Fruit fly (Drosophila melanogaster) whole organism, embryonic: ENCODE measurements around the gene CG9932.

ENCODE experiments used
- Abd-B ChIP-seq: fragments of 200-800 bp; sonication (Bioruptor generic); optimal IDR thresholded peaks from 2 replicates; lab custom pipeline; 2018; ENCODE audit warnings: missing biosample characterization, mild to moderate bottlenecking, missing genetic modification characterization, moderate library complexity
- Asciz ChIP-seq: fragments of 200-800 bp; sonication (Bioruptor generic); optimal IDR thresholded peaks from 2 replicates; lab custom pipeline; 2017; ENCODE audit warnings: missing biosample characterization, mild to moderate bottlenecking, missing genetic modification characterization, missing genetic modification reagents
- B-H1 ChIP-seq: fragments of 200-800 bp; sonication (Bioruptor generic); IDR thresholded peaks from 3 replicates; pipeline ENCODE4 v1.3.6; 2022; ENCODE audit warnings: missing biosample characterization, missing genetic modification characterization
- Bgb ChIP-seq: fragments of 200-800 bp; sonication (Bioruptor generic); IDR thresholded peaks from 2 replicates; pipeline ENCODE4 v1.3.6; 2022; ENCODE audit warnings: missing biosample characterization, missing genetic modification characterization; ENCODE audit not compliant: partially characterized antibody
- CG10147 ChIP-seq: fragments of 200-800 bp; sonication (Bioruptor generic); optimal IDR thresholded peaks from 2 replicates; lab custom pipeline; 2019; ENCODE audit warnings: missing biosample characterization, mild to moderate bottlenecking, missing genetic modification characterization, moderate library complexity
- CG10462 ChIP-seq: fragments of 200-800 bp; sonication (Bioruptor generic); optimal IDR thresholded peaks from 2 replicates; lab custom pipeline; 2016; ENCODE audit warnings: missing biosample characterization, missing genetic modification characterization
- CG11247 ChIP-seq: fragments of 200-800 bp; sonication (Bioruptor generic); IDR thresholded peaks from 2 replicates; pipeline ENCODE4 v1.3.6; 2022; ENCODE audit warnings: missing biosample characterization, missing genetic modification characterization
- CG14667 ChIP-seq: fragments of 200-800 bp; sonication (Bioruptor generic); IDR thresholded peaks from 2 replicates; pipeline ENCODE4 v1.3.6; 2022; ENCODE audit warnings: missing biosample characterization, missing genetic modification characterization
- CG14710 ChIP-seq: fragments of 200-800 bp; sonication (Bioruptor generic); optimal IDR thresholded peaks from 3 replicates; lab custom pipeline; 2019; ENCODE audit warnings: missing biosample characterization, mild to moderate bottlenecking, missing genetic modification characterization, moderate library complexity
- CG17612 ChIP-seq: fragments of 200-800 bp; sonication (Bioruptor generic); IDR thresholded peaks from 2 replicates; pipeline ENCODE4 v1.3.6; 2022; ENCODE audit warnings: missing biosample characterization, missing genetic modification characterization
- CG18476 ChIP-seq: fragments of 200-800 bp; sonication (Bioruptor generic); optimal IDR thresholded peaks from 2 replicates; lab custom pipeline; 2016; ENCODE audit warnings: missing biosample characterization, mild to moderate bottlenecking, missing genetic modification characterization
- CG2120 ChIP-seq: fragments of 200-800 bp; sonication (Bioruptor generic); optimal IDR thresholded peaks from 3 replicates; lab custom pipeline; 2016; ENCODE audit warnings: missing biosample characterization, missing genetic modification characterization
- CG3065 ChIP-seq: fragments of 200-800 bp; sonication (Bioruptor generic); optimal IDR thresholded peaks from 2 replicates; lab custom pipeline; 2016; ENCODE audit warnings: missing biosample characterization, missing genetic modification characterization
- CG31441 ChIP-seq: fragments of 200-800 bp; sonication (Bioruptor generic); IDR thresholded peaks from 2 replicates; pipeline ENCODE4 v1.3.6; 2022; ENCODE audit warnings: missing biosample characterization, missing genetic modification characterization
- CG3847 ChIP-seq: fragments of 200-800 bp; sonication (Bioruptor generic); IDR thresholded peaks from 2 replicates; pipeline ENCODE4 v1.3.6; 2022; ENCODE audit warnings: missing biosample characterization, missing genetic modification characterization
- CG3995 ChIP-seq: fragments of 200-800 bp; sonication (Bioruptor generic); optimal IDR thresholded peaks from 3 replicates; lab custom pipeline; 2016; ENCODE audit warnings: missing biosample characterization, missing genetic modification characterization
- CG4282 ChIP-seq: fragments of 200-800 bp; sonication (Bioruptor generic); optimal IDR thresholded peaks from 2 replicates; lab custom pipeline; 2016; ENCODE audit warnings: missing biosample characterization, missing genetic modification characterization
- CG6683 ChIP-seq: fragments of 200-800 bp; sonication (Bioruptor generic); optimal IDR thresholded peaks from 2 replicates; lab custom pipeline; 2017; ENCODE audit warnings: missing biosample characterization, mild to moderate bottlenecking, missing genetic modification characterization, missing genetic modification reagents
- CG8478 ChIP-seq: fragments of >200 bp; optimal IDR thresholded peaks from 2 replicates; lab custom pipeline; 2018
- CG9215 ChIP-seq: fragments of 200-800 bp; sonication (Bioruptor generic); IDR thresholded peaks from 2 replicates; pipeline ENCODE4 v1.3.6; 2022; ENCODE audit warnings: missing biosample characterization, missing genetic modification characterization
- CG9609 ChIP-seq: fragments of 200-800 bp; sonication (Bioruptor generic); optimal IDR thresholded peaks from 3 replicates; lab custom pipeline; 2016; ENCODE audit warnings: missing biosample characterization, missing genetic modification characterization
- CG9797 ChIP-seq: fragments of 200-800 bp; sonication (Bioruptor generic); optimal IDR thresholded peaks from 3 replicates; lab custom pipeline; 2018; ENCODE audit warnings: missing biosample characterization, mild to moderate bottlenecking, missing genetic modification characterization
- CHES-1-like ChIP-seq: fragments of 200-800 bp; sonication (Bioruptor generic); optimal IDR thresholded peaks from 2 replicates; lab custom pipeline; 2016; ENCODE audit warnings: missing biosample characterization, missing genetic modification characterization
- E2f1 ChIP-seq: fragments of 200-800 bp; sonication (Bioruptor generic); IDR thresholded peaks from 2 replicates; pipeline ENCODE4 v1.3.6; 2022; ENCODE audit warnings: missing biosample characterization, missing genetic modification characterization
- Ets65A ChIP-seq: fragments of 200-800 bp; sonication (Bioruptor generic); peaks from one replicate; lab custom pipeline; 2016; ENCODE audit warnings: missing biosample characterization, missing genetic modification characterization
- GATAe ChIP-seq: fragments of 200-800 bp; sonication (Bioruptor generic); conservative IDR thresholded peaks from 2 replicates; pipeline ENCODE4 v1.3.6; 2022; ENCODE audit warnings: missing biosample characterization, missing genetic modification characterization
- HLH3B ChIP-seq: fragments of 200-800 bp; sonication (Bioruptor generic); IDR thresholded peaks from 2 replicates; pipeline ENCODE4 v1.3.6; 2022; ENCODE audit warnings: missing biosample characterization, missing genetic modification characterization
- Hr51 ChIP-seq, 2 experiments: fragments of 200-800 bp; sonication (Bioruptor generic); optimal IDR thresholded peaks; 2 replicates in 1 of 2; 3 replicates in 1 of 2; lab custom pipeline; 2016 to 2018; ENCODE audit warnings: missing biosample characterization in 2 of 2, missing genetic modification characterization in 2 of 2, mild to moderate bottlenecking in 1 of 2, moderate library complexity in 1 of 2
- Opbp ChIP-seq: fragments of 200-800 bp; sonication (Bioruptor generic); IDR thresholded peaks from 3 replicates; pipeline ENCODE4 v1.3.6; 2022; ENCODE audit warnings: missing biosample characterization, missing genetic modification characterization; ENCODE audit not compliant: partially characterized antibody
- Ptx1 ChIP-seq: fragments of 200-800 bp; sonication (Bioruptor generic); IDR thresholded peaks from 2 replicates; pipeline ENCODE4 v1.3.6; 2022; ENCODE audit warnings: missing biosample characterization, missing genetic modification characterization
- Ravus ChIP-seq: fragments of 200-800 bp; sonication (Bioruptor generic); IDR thresholded peaks from 2 replicates; pipeline ENCODE4 v1.3.6; 2022; ENCODE audit warnings: missing biosample characterization, missing genetic modification characterization
- Taf1 ChIP-seq: fragments of 200-800 bp; sonication (Bioruptor generic); IDR thresholded peaks from 2 replicates; pipeline ENCODE4 v1.3.6; 2022; ENCODE audit warnings: missing biosample characterization, missing genetic modification characterization
- Xrp1 ChIP-seq: fragments of 200-800 bp; sonication (Bioruptor generic); IDR thresholded peaks from 2 replicates; pipeline ENCODE4 v1.3.6; 2022; ENCODE audit warnings: missing biosample characterization, missing genetic modification characterization
- ase ChIP-seq: fragments of 200-800 bp; sonication (Bioruptor generic); IDR thresholded peaks from 3 replicates; pipeline ENCODE4 v1.3.6; 2022; ENCODE audit warnings: missing biosample characterization, missing genetic modification characterization
- ash1 ChIP-seq: fragments of 200-800 bp; sonication (Bioruptor generic); optimal IDR thresholded peaks from 2 replicates; lab custom pipeline; 2018; ENCODE audit warnings: missing biosample characterization, mild to moderate bottlenecking, missing genetic modification characterization
- bab2 ChIP-seq: fragments of 200-800 bp; sonication (Bioruptor generic); optimal IDR thresholded peaks from 2 replicates; lab custom pipeline; 2016; ENCODE audit warnings: missing biosample characterization, missing genetic modification characterization
- chn ChIP-seq: fragments of 200-800 bp; sonication (Bioruptor generic); optimal IDR thresholded peaks from 2 replicates; lab custom pipeline; 2016; ENCODE audit warnings: missing biosample characterization, missing genetic modification characterization
- en ChIP-seq: fragments of 200-800 bp; sonication (Bioruptor generic); optimal IDR thresholded peaks from 2 replicates; lab custom pipeline; 2016; ENCODE audit warnings: missing biosample characterization, missing genetic modification characterization
- fru ChIP-seq: fragments of >200 bp; optimal IDR thresholded peaks from 2 replicates; lab custom pipeline; 2017
- grau ChIP-seq: fragments of 200-800 bp; optimal IDR thresholded peaks from 3 replicates; lab custom pipeline; 2019; ENCODE audit warnings: missing biosample characterization, mild to moderate bottlenecking, missing genetic modification characterization, moderate library complexity
- hth ChIP-seq: fragments of >200 bp; optimal IDR thresholded peaks from 2 replicates; lab custom pipeline; 2017; ENCODE audit warnings: inconsistent platforms
- jigr1 ChIP-seq: fragments of 200-800 bp; sonication (Bioruptor generic); IDR thresholded peaks from 3 replicates; pipeline ENCODE4 v1.3.6; 2022; ENCODE audit warnings: missing biosample characterization, missing genetic modification characterization
- lola ChIP-seq, 3 experiments: fragments of >200 bp in 2 of 3; fragments of 200-800 bp in 1 of 3; sonication (Bioruptor generic) in 1 of 3; optimal IDR thresholded peaks; 2 replicates each; lab custom pipeline; 2017 to 2019; ENCODE audit warnings: missing biosample characterization in 3 of 3, missing genetic modification characterization in 3 of 3, mild to moderate bottlenecking in 1 of 3, moderate library complexity in 1 of 3
- otp ChIP-seq: fragments of 200-800 bp; sonication (Bioruptor generic); IDR thresholded peaks from 3 replicates; pipeline ENCODE4, ENCODE4 v1.3.6; 2022; ENCODE audit warnings: missing biosample characterization, missing genetic modification characterization
- pita ChIP-seq: fragments of 200-800 bp; sonication (Bioruptor generic); optimal IDR thresholded peaks from 2 replicates; lab custom pipeline; 2017; ENCODE audit warnings: missing biosample characterization, mild to moderate bottlenecking, missing genetic modification characterization
- sna ChIP-seq: fragments of 200-800 bp; sonication (Bioruptor generic); IDR thresholded peaks from 2 replicates; pipeline ENCODE4 v1.3.6; 2022; ENCODE audit warnings: missing biosample characterization, missing genetic modification characterization; ENCODE audit not compliant: partially characterized antibody
- tio ChIP-seq: fragments of 200-800 bp; sonication (Bioruptor generic); optimal IDR thresholded peaks from 2 replicates; lab custom pipeline; 2017; ENCODE audit warnings: missing biosample characterization, missing genetic modification characterization, inconsistent platforms
- tup ChIP-seq: fragments of 200-800 bp; sonication (Bioruptor generic); optimal IDR thresholded peaks from 2 replicates; lab custom pipeline; 2016; ENCODE audit warnings: missing biosample characterization, mild to moderate bottlenecking, missing genetic modification characterization, moderate library complexity
- wdn ChIP-seq: fragments of 200-800 bp; sonication (Bioruptor generic); IDR thresholded peaks from 2 replicates; pipeline ENCODE4 v1.3.6; 2022; ENCODE audit warnings: missing biosample characterization, missing genetic modification characterization
- zfh2 ChIP-seq: fragments of 200-800 bp; sonication (Bioruptor generic); optimal IDR thresholded peaks from 2 replicates; lab custom pipeline; 2016; ENCODE audit warnings: missing biosample characterization, missing genetic modification characterization

The CG9932 gene

dm6 chr2L:13004059-13004870, 55.7 kb downstream of the CG9932 start, which contains the start of the genes Vha68-1 and mTor (continued):
- TF ChIP-seq Asciz = no peak
- TF ChIP-seq Abd-B = peak; percentile 90
- peak; percentile 68 for TF ChIP-seq B-H1 (GFP tag; lab: Robert Waterston, UW)
- TF ChIP-seq Ets65A = peak; percentile 97
- TF ChIP-seq tio (GFP tag; lab: Kevin White, UChicago) = peak; percentile 78
- no peak for TF ChIP-seq CG10147 (GFP tag; lab: Kevin White, UChicago)
- peak; percentile 82 for TF ChIP-seq Opbp
- peak; percentile 33 for TF ChIP-seq CG4282 (GFP tag; lab: Kevin White, UChicago)
- peak; percentile 37 for TF ChIP-seq CG3995 (GFP tag; lab: Kevin White, UChicago)
- peak; percentile 86 for TF ChIP-seq chn (GFP tag; lab: Kevin White, UChicago)
- no peak for TF ChIP-seq fru (lab: Kevin White, UChicago)
- peak; percentile 74 for TF ChIP-seq ase (GFP tag; lab: Robert Waterston, UW)
- peak; percentile 84 for TF ChIP-seq CG9215
- TF ChIP-seq Hr51 (GFP tag; optimal IDR thresholded peaks at IDR 0.05; lab: Kevin White, UChicago) = peak in 1 of 2 experiments; percentile 74
- TF ChIP-seq GATAe (GFP tag; lab: Robert Waterston, UW) = 0 out of 2 replicates have a peak, but pooled peaks have one; percentile 47
- TF ChIP-seq wdn = peak; percentile 80
- peak; percentile 83 for TF ChIP-seq grau (tag; lab: Kevin White, UChicago)
- peak; percentile 73 for TF ChIP-seq HLH3B (GFP tag; lab: Robert Waterston, UW)
- peak; percentile 84 for TF ChIP-seq Bgb
- peak; percentile 81 for TF ChIP-seq CG11247 (GFP tag; lab: Robert Waterston, UW)
- TF ChIP-seq CG18476 (GFP tag; lab: Kevin White, UChicago) = peak; percentile 49
- TF ChIP-seq sna = peak; percentile 81
- TF ChIP-seq CG14710 (tag; lab: Kevin White, UChicago) = peak; percentile 88
- TF ChIP-seq CG14667 (GFP tag; lab: Robert Waterston, UW) = peak; percentile 52
- peak; percentile 68 for TF ChIP-seq CG17612 (GFP tag; lab: Robert Waterston, UW)
- peak; percentile 73 for TF ChIP-seq CG9609
- TF ChIP-seq zfh2 = peak; percentile 92
- peak; percentile 88 for TF ChIP-seq CG2120 (GFP tag; lab: Kevin White, UChicago)
- no peak for TF ChIP-seq pita (GFP tag; lab: Kevin White, UChicago)
- peak; percentile 85 for TF ChIP-seq Ptx1 (GFP tag; lab: Robert Waterston, UW)
- peak; percentile 75 for TF ChIP-seq Xrp1
- no peak for TF ChIP-seq ash1 (GFP tag; lab: Kevin White, UChicago)
- peak; percentile 32 for TF ChIP-seq CG3065 (GFP tag; lab: Kevin White, UChicago)
- TF ChIP-seq tup (GFP tag; lab: Kevin White, UChicago) = no peak
- TF ChIP-seq otp (GFP tag; lab: Robert Waterston, UW) = 0 out of 3 replicates have a peak, but pooled peaks have one; percentile 7
- TF ChIP-seq CG10462 (GFP tag; lab: Kevin White, UChicago) = peak; percentile 36
- TF ChIP-seq Ravus (GFP tag; lab: Robert Waterston, UW) = peak; percentile 5; the same call in 1 of the 2 replicates
- TF ChIP-seq jigr1 (GFP tag; lab: Robert Waterston, UW) = peak; percentile 85
- peak in 1 of 3 experiments; percentile 70 for TF ChIP-seq lola (GFP tag; optimal IDR thresholded peaks at IDR 0.05; lab: Kevin White, UChicago)
- TF ChIP-seq CG31441 (GFP tag; lab: Robert Waterston, UW) = no peak
- peak; percentile 86 for TF ChIP-seq CG3847
- TF ChIP-seq en (GFP tag; lab: Kevin White, UChicago) = no peak
- TF ChIP-seq CG9797 (GFP tag; lab: Kevin White, UChicago) = peak; percentile 27
- TF ChIP-seq CG6683 (GFP tag; lab: Kevin White, UChicago) = no peak
- no peak for TF ChIP-seq CG8478 (lab: Kevin White, UChicago)
- TF ChIP-seq bab2 (GFP tag; lab: Kevin White, UChicago) = peak; percentile 81
- TF ChIP-seq hth = no peak
- TF ChIP-seq Taf1 (GFP tag; lab: Robert Waterston, UW) = peak; percentile 58; the same call in 1 of the 2 replicates
- peak; percentile 61 for TF ChIP-seq CHES-1-like
- peak; percentile 79 for TF ChIP-seq E2f1 (GFP tag; lab: Robert Waterston, UW)
